Fruit fly (Drosophila melanogaster) whole organism, embryonic: ENCODE results near the gene IntS14.

ENCODE experiments used
- Abd-B ChIP-seq: fragments of 200-800 bp; sonication (Bioruptor generic); optimal IDR thresholded peaks from 2 replicates; lab custom pipeline; 2018; ENCODE audit warnings: missing biosample characterization, mild to moderate bottlenecking, missing genetic modification characterization, moderate library complexity
- Ada2b ChIP-seq: fragments of 200-800 bp; sonication (Bioruptor generic); IDR thresholded peaks from 2 replicates; pipeline ENCODE4 v1.3.6; 2022; ENCODE audit warnings: missing biosample characterization, missing genetic modification characterization
- BEAF-32 ChIP-seq: fragments of 200-800 bp; sonication (Bioruptor generic); optimal IDR thresholded peaks from 3 replicates; lab custom pipeline; 2017; ENCODE audit warnings: missing biosample characterization, missing genetic modification characterization, mild to moderate bottlenecking, moderate library complexity, missing genetic modification reagents
- CG10274 ChIP-seq: fragments of 200-800 bp; sonication (Bioruptor generic); optimal IDR thresholded peaks from 3 replicates; lab custom pipeline; 2017; ENCODE audit warnings: missing biosample characterization, mild to moderate bottlenecking, missing genetic modification characterization
- CG11085 ChIP-seq: fragments of 200-800 bp; sonication (Bioruptor generic); IDR thresholded peaks from 2 replicates; pipeline ENCODE4 v1.3.6; 2022; ENCODE audit warnings: missing biosample characterization, missing genetic modification characterization
- CG15269 ChIP-seq: fragments of 200-800 bp; sonication (Bioruptor generic); optimal IDR thresholded peaks from 2 replicates; lab custom pipeline; 2018; ENCODE audit warnings: missing biosample characterization, mild to moderate bottlenecking, missing genetic modification characterization, moderate library complexity
- CG1602 ChIP-seq: fragments of 200-800 bp; sonication (Bioruptor generic); optimal IDR thresholded peaks from 3 replicates; lab custom pipeline; 2016; ENCODE audit warnings: missing biosample characterization, missing genetic modification characterization
- CG17912 ChIP-seq: fragments of 200-800 bp; sonication (Bioruptor generic); optimal IDR thresholded peaks from 2 replicates; lab custom pipeline; 2018; ENCODE audit warnings: missing biosample characterization, mild to moderate bottlenecking, missing genetic modification characterization
- CG18011 ChIP-seq: fragments of 200-800 bp; sonication (Bioruptor generic); optimal IDR thresholded peaks from 2 replicates; lab custom pipeline; 2017; ENCODE audit warnings: missing biosample characterization, missing genetic modification characterization, mild to moderate bottlenecking, moderate library complexity, missing genotype
- CG18262 ChIP-seq: fragments of 200-800 bp; optimal IDR thresholded peaks from 3 replicates; lab custom pipeline; 2019; ENCODE audit warnings: missing biosample characterization, mild to moderate bottlenecking, missing genetic modification characterization, moderate library complexity
- CG18619 ChIP-seq: fragments of 200-800 bp; sonication (Bioruptor generic); optimal IDR thresholded peaks from 3 replicates; lab custom pipeline; 2017; ENCODE audit warnings: missing biosample characterization, mild to moderate bottlenecking, missing genetic modification characterization
- CG2116 ChIP-seq: fragments of 200-800 bp; sonication (Bioruptor generic); optimal IDR thresholded peaks from 3 replicates; lab custom pipeline; 2018; ENCODE audit warnings: missing biosample characterization, mild to moderate bottlenecking, missing genetic modification characterization
- CG30020 ChIP-seq: fragments of 200-800 bp; optimal IDR thresholded peaks from 2 replicates; lab custom pipeline; 2019; ENCODE audit warnings: missing biosample characterization, mild to moderate bottlenecking, missing genetic modification characterization, moderate library complexity
- CG31224 ChIP-seq: fragments of 200-800 bp; sonication (Bioruptor generic); IDR thresholded peaks from 2 replicates; pipeline ENCODE4 v1.3.6; 2022; ENCODE audit warnings: missing biosample characterization, missing genetic modification characterization
- CG32772 ChIP-seq: fragments of 200-800 bp; sonication (Bioruptor generic); IDR thresholded peaks from 2 replicates; pipeline ENCODE4 v1.3.6; 2022; ENCODE audit warnings: missing biosample characterization, missing genetic modification characterization
- CG33557 ChIP-seq: fragments of 200-800 bp; sonication (Bioruptor generic); optimal IDR thresholded peaks from 2 replicates; lab custom pipeline; 2019; ENCODE audit warnings: missing biosample characterization, mild to moderate bottlenecking, missing genetic modification characterization, moderate library complexity
- CG3995 ChIP-seq: fragments of 200-800 bp; sonication (Bioruptor generic); optimal IDR thresholded peaks from 3 replicates; lab custom pipeline; 2016; ENCODE audit warnings: missing biosample characterization, missing genetic modification characterization
- CG4404 ChIP-seq: fragments of 200-800 bp; sonication (Bioruptor generic); IDR thresholded peaks from 2 replicates; pipeline ENCODE4 v1.3.6; 2022; ENCODE audit warnings: missing biosample characterization, missing genetic modification characterization
- CG4854 ChIP-seq: fragments of 200-800 bp; sonication (Bioruptor generic); optimal IDR thresholded peaks from 2 replicates; lab custom pipeline; 2016; ENCODE audit warnings: missing biosample characterization, missing genetic modification characterization, inconsistent platforms
- CG6654 ChIP-seq: fragments of 200-800 bp; sonication (Bioruptor generic); optimal IDR thresholded peaks from 2 replicates; lab custom pipeline; 2017; ENCODE audit warnings: missing biosample characterization, mild to moderate bottlenecking, missing genetic modification characterization
- CG8944 ChIP-seq: fragments of 200-800 bp; sonication (Bioruptor generic); optimal IDR thresholded peaks from 3 replicates; lab custom pipeline; 2016; ENCODE audit warnings: missing biosample characterization, missing genetic modification characterization
- CG9727 ChIP-seq: fragments of 200-800 bp; sonication (Bioruptor generic); optimal IDR thresholded peaks from 3 replicates; lab custom pipeline; 2017; ENCODE audit warnings: missing biosample characterization, mild to moderate bottlenecking, missing genetic modification characterization
- Gug ChIP-seq: fragments of 200-800 bp; sonication (Bioruptor generic); IDR thresholded peaks from 4 replicates; pipeline ENCODE4 v1.3.6; 2022; ENCODE audit warnings: missing biosample characterization, missing genetic modification characterization
- H2.0 ChIP-seq: fragments of 200-800 bp; sonication (Bioruptor generic); IDR thresholded peaks from 2 replicates; pipeline ENCODE4 v1.3.6; 2022; ENCODE audit warnings: missing biosample characterization, missing genetic modification characterization
- HLH3B ChIP-seq: fragments of 200-800 bp; sonication (Bioruptor generic); IDR thresholded peaks from 2 replicates; pipeline ENCODE4 v1.3.6; 2022; ENCODE audit warnings: missing biosample characterization, missing genetic modification characterization
- Lim3 ChIP-seq: fragments of 200-800 bp; sonication (Bioruptor generic); IDR thresholded peaks from 2 replicates; pipeline ENCODE4 v1.3.6; 2022; ENCODE audit warnings: missing biosample characterization, missing genetic modification characterization
- MBD-R2 ChIP-seq: fragments of 200-800 bp; sonication (Bioruptor generic); IDR thresholded peaks from 2 replicates; pipeline ENCODE4 v1.3.6; 2022; ENCODE audit warnings: missing biosample characterization, missing genetic modification characterization
- Mad ChIP-seq: fragments of 200-800 bp; sonication (Bioruptor generic); optimal IDR thresholded peaks from 2 replicates; lab custom pipeline; 2016; ENCODE audit warnings: missing biosample characterization, missing genetic modification characterization
- Med ChIP-seq: fragments of 200-800 bp; sonication (Bioruptor generic); peaks from one replicate; lab custom pipeline; 2016; ENCODE audit warnings: missing biosample characterization, missing genetic modification characterization, mild to moderate bottlenecking, inconsistent platforms, moderate library complexity
- Mrtf ChIP-seq: fragments of 200-800 bp; sonication (Bioruptor generic); IDR thresholded peaks from 3 replicates; pipeline ENCODE4 v1.3.6; 2022; ENCODE audit warnings: missing biosample characterization, missing genetic modification characterization
- PHDP ChIP-seq: fragments of 200-800 bp; sonication (Bioruptor generic); optimal IDR thresholded peaks from 3 replicates; lab custom pipeline; 2018; ENCODE audit warnings: missing biosample characterization, mild to moderate bottlenecking, missing genetic modification characterization, moderate library complexity
- Poxn ChIP-seq: fragments of 200-800 bp; sonication (Bioruptor generic); IDR thresholded peaks from 2 replicates; pipeline ENCODE4 v1.3.6; 2022; ENCODE audit warnings: missing biosample characterization, missing genetic modification characterization
- Ssrp ChIP-seq: fragments of 200-800 bp; sonication (Bioruptor generic); optimal IDR thresholded peaks from 2 replicates; lab custom pipeline; 2018; ENCODE audit warnings: missing biosample characterization, mild to moderate bottlenecking, missing genetic modification characterization, moderate library complexity
- Usf ChIP-seq: fragments of 200-800 bp; sonication (Bioruptor generic); optimal IDR thresholded peaks from 2 replicates; lab custom pipeline; 2017; ENCODE audit warnings: missing genotype, missing biosample characterization, missing genetic modification characterization
- ato ChIP-seq: fragments of 200-800 bp; sonication (Bioruptor generic); IDR thresholded peaks from 2 replicates; pipeline ENCODE4 v1.3.6; 2022; ENCODE audit warnings: missing biosample characterization, missing genetic modification characterization; ENCODE audit not compliant: partially characterized antibody
- bowl ChIP-seq: fragments of 200-800 bp; sonication (Bioruptor generic); IDR thresholded peaks from 2 replicates; pipeline ENCODE4 v1.3.6; 2022; ENCODE audit warnings: missing biosample characterization, missing genetic modification characterization
- br ChIP-seq: fragments of >200 bp; optimal IDR thresholded peaks from 2 replicates; lab custom pipeline; 2017
- dimm ChIP-seq: fragments of 200-800 bp; sonication (Bioruptor generic); IDR thresholded peaks from 2 replicates; pipeline ENCODE4 v1.3.6; 2022; ENCODE audit warnings: missing biosample characterization, missing genetic modification characterization
- gem ChIP-seq: fragments of 200-800 bp; sonication (Bioruptor generic); optimal IDR thresholded peaks from 2 replicates; lab custom pipeline; 2019; ENCODE audit warnings: missing biosample characterization, mild to moderate bottlenecking, missing genetic modification characterization, moderate library complexity
- grau ChIP-seq: fragments of 200-800 bp; optimal IDR thresholded peaks from 3 replicates; lab custom pipeline; 2019; ENCODE audit warnings: missing biosample characterization, mild to moderate bottlenecking, missing genetic modification characterization, moderate library complexity
- ind ChIP-seq: fragments of 200-800 bp; sonication (Bioruptor generic); optimal IDR thresholded peaks from 3 replicates; lab custom pipeline; 2016; ENCODE audit warnings: missing biosample characterization, missing genetic modification characterization
- jing ChIP-seq: fragments of 200-800 bp; sonication (Bioruptor generic); optimal IDR thresholded peaks from 2 replicates; lab custom pipeline; 2018; ENCODE audit warnings: missing biosample characterization, mild to moderate bottlenecking, missing genetic modification characterization
- kah ChIP-seq: fragments of 200-800 bp; sonication (Bioruptor generic); optimal IDR thresholded peaks from 2 replicates; lab custom pipeline; 2018; ENCODE audit warnings: missing biosample characterization, mild to moderate bottlenecking, missing genetic modification characterization
- lbe ChIP-seq: fragments of 200-800 bp; sonication (Bioruptor generic); optimal IDR thresholded peaks from 2 replicates; lab custom pipeline; 2016; ENCODE audit warnings: missing biosample characterization, mild to moderate bottlenecking, missing genetic modification characterization
- peb ChIP-seq: fragments of 200-800 bp; sonication (Bioruptor generic); IDR thresholded peaks from 2 replicates; pipeline ENCODE4 v1.3.6; 2022; ENCODE audit warnings: missing biosample characterization, missing genetic modification characterization
- pita ChIP-seq: fragments of 200-800 bp; sonication (Bioruptor generic); optimal IDR thresholded peaks from 2 replicates; lab custom pipeline; 2017; ENCODE audit warnings: missing biosample characterization, mild to moderate bottlenecking, missing genetic modification characterization
- tin ChIP-seq: fragments of 200-800 bp; sonication (Bioruptor generic); optimal IDR thresholded peaks from 3 replicates; lab custom pipeline; 2016; ENCODE audit warnings: missing biosample characterization, missing genetic modification characterization
- twi ChIP-seq: fragments of 200-800 bp; optimal IDR thresholded peaks from 2 replicates; lab custom pipeline; 2019; ENCODE audit warnings: missing biosample characterization, mild to moderate bottlenecking, missing genetic modification characterization, moderate library complexity
- zf30C ChIP-seq: fragments of 200-800 bp; sonication (Bioruptor generic); optimal IDR thresholded peaks from 3 replicates; lab custom pipeline; 2018; ENCODE audit warnings: missing biosample characterization, mild to moderate bottlenecking, missing genetic modification characterization

IntS14 gene

DNA sequence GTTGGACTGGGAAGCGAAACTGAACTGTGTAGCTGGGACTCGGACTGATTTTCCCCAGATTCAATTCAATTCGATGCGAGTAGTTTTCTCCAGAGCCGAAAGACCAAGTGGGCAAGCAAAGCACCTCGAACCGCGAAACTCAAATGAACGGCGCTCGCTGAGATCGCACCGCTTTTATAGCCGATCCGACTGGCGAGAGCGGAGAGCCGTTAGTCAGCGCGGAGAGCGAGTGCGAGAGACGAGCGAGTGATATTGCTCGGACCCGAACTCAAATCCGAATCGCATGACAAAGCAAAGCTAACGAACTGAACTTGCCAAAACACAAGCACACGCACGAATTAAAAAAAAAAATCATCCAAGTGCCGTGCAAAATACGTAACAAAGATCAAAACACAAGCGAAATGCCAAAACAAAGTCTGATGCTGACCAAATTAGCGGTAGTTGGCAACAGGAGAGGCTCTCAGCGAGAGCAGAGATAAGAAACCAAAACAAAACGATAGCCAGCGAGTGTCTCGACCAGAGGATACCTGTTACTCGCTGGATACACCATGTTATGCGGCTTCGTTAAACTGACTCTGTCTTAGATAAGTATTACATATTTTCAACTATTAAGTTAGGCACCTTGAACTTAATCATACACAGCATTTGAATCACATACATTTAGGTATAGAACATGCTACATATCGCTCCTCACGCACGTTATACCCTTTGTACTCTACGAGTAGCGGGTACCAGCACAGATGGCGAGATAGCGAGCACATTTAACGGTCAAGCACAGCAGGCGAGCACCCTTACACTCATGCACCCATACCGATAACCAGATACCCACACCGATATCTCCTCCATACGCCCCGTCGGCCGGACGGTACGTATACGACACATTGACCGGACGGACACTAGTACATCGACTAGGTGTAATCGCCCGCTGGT is 45.1 kb upstream of the IntS14 start (continued):
- TF ChIP-seq jing (GFP tag; lab: Kevin White, UChicago) = peak; percentile 47
- peak; percentile 56 for TF ChIP-seq Usf (GFP tag; lab: Kevin White, UChicago)
- peak; percentile 54; the same call in 2 of the 3 replicates for TF ChIP-seq Mrtf (GFP tag; lab: Robert Waterston, UW)
- TF ChIP-seq Poxn (GFP tag; lab: Robert Waterston, UW) = 0 out of 2 replicates have a peak, but pooled peaks have one; percentile 43
- peak; percentile 41 for TF ChIP-seq CG3995 (GFP tag; lab: Kevin White, UChicago)
- peak; percentile 44; the same call in 1 of the 2 replicates for TF ChIP-seq bowl (GFP tag; lab: Robert Waterston, UW)
- peak; percentile 44; the same call in 1 of the 2 replicates for TF ChIP-seq MBD-R2 (GFP tag; lab: Robert Waterston, UW)
- no peak for TF ChIP-seq br (lab: Kevin White, UChicago)
- peak; percentile 71 for TF ChIP-seq ind
- TF ChIP-seq PHDP (tag; lab: Kevin White, UChicago) = peak; percentile 81
- no peak for TF ChIP-seq BEAF-32 (GFP tag; lab: Kevin White, UChicago)
- TF ChIP-seq Abd-B (GFP tag; lab: Kevin White, UChicago) = peak; percentile 40
- no peak for TF ChIP-seq CG17912 (GFP tag; lab: Kevin White, UChicago)
- TF ChIP-seq CG11085 (GFP tag; lab: Robert Waterston, UW) = peak; percentile 67
- peak; percentile 74 for TF ChIP-seq CG31224 (GFP tag; lab: Robert Waterston, UW)
- no peak for TF ChIP-seq dimm
- peak; percentile 91 for TF ChIP-seq Med (GFP tag; lab: Kevin White, UChicago)
- TF ChIP-seq pita = no peak
- TF ChIP-seq Ada2b = peak; percentile 84
- TF ChIP-seq Ssrp = peak; percentile 44
- TF ChIP-seq CG18619 = peak; percentile 79
- no peak for TF ChIP-seq ato (GFP tag; lab: Robert Waterston, UW)
- peak; percentile 51 for TF ChIP-seq CG18011 (GFP tag; lab: Kevin White, UChicago)
- peak; percentile 63 for TF ChIP-seq CG1602 (GFP tag; lab: Kevin White, UChicago)
- peak; percentile 57 for TF ChIP-seq CG8944 (GFP tag; lab: Kevin White, UChicago)
- TF ChIP-seq kah (GFP tag; lab: Kevin White, UChicago) = peak; percentile 3
- no peak for TF ChIP-seq Lim3 (GFP tag; lab: Robert Waterston, UW)
- TF ChIP-seq HLH3B (GFP tag; lab: Robert Waterston, UW) = peak; percentile 69
- peak; percentile 72 for TF ChIP-seq peb (GFP tag; lab: Robert Waterston, UW)
- no peak for TF ChIP-seq CG33557 (GFP tag; lab: Kevin White, UChicago)
- peak; percentile 39 for TF ChIP-seq CG4854 (GFP tag; lab: Kevin White, UChicago)
- TF ChIP-seq Mad (GFP tag; lab: Kevin White, UChicago) = peak; percentile 49
- TF ChIP-seq Gug (GFP tag; lab: Robert Waterston, UW) = peak; percentile 63; the same call in 2 of the 4 replicates
- peak; percentile 78 for TF ChIP-seq grau (tag; lab: Kevin White, UChicago)
- peak; percentile 33 for TF ChIP-seq CG2116 (GFP tag; lab: Kevin White, UChicago)
- no peak for TF ChIP-seq CG30020 (tag; lab: Kevin White, UChicago)
- TF ChIP-seq tin = peak; percentile 57
- peak; percentile 50 for TF ChIP-seq CG18262 (tag; lab: Kevin White, UChicago)
- peak; percentile 84 for TF ChIP-seq gem (tag; lab: Kevin White, UChicago)
- peak; percentile 28 for TF ChIP-seq CG6654
- TF ChIP-seq zf30C (GFP tag; lab: Kevin White, UChicago) = no peak
- TF ChIP-seq CG9727 (GFP tag; lab: Kevin White, UChicago) = peak; percentile 84
- TF ChIP-seq CG15269 (tag; lab: Kevin White, UChicago) = peak; percentile 76
- TF ChIP-seq CG32772 (GFP tag; lab: Robert Waterston, UW) = peak; percentile 76
- peak; percentile 69; the same call in 1 of the 2 replicates for TF ChIP-seq H2.0 (GFP tag; lab: Robert Waterston, UW)
- TF ChIP-seq CG10274 (GFP tag; lab: Kevin White, UChicago) = peak; percentile 42
- TF ChIP-seq twi = peak; percentile 75
- TF ChIP-seq CG4404 (GFP tag; lab: Robert Waterston, UW) = peak; percentile 66
- peak; percentile 52 for TF ChIP-seq lbe
